Worm (Caenorhabditis elegans) whole organism, L4 larva: ENCODE data around the gene sox-3.

Source experiments
- D1046.2 ChIP-seq: fragments of 200-800 bp; sonication (Bioruptor generic); IDR thresholded peaks from 2 replicates; pipeline ENCODE4 v1.3.6; 2022; ENCODE audit warnings: missing genetic modification characterization, missing compliant biosample characterization
- F49E8.2 ChIP-seq: sonication (generic microtip); optimal IDR thresholded peaks from 2 replicates; lab custom pipeline; 2016; ENCODE audit warnings: missing compliant biosample characterization, mild to moderate bottlenecking, missing genetic modification characterization, borderline replicate concordance
- T26A8.4 ChIP-seq: fragments of 200-800 bp; sonication (Bioruptor generic); IDR thresholded peaks from 2 replicates; pipeline ENCODE4 v1.3.6; 2022; ENCODE audit warnings: missing genetic modification characterization, missing compliant biosample characterization
- Y5F2A.4 ChIP-seq: fragments of 200-800 bp; sonication (Bioruptor generic); optimal IDR thresholded peaks from 2 replicates; lab custom pipeline; 2018; ENCODE audit warnings: mild to moderate bottlenecking, missing genetic modification characterization, missing compliant biosample characterization
- aha-1 ChIP-seq: fragments of 150-350 bp; peaks from one replicate; lab custom pipeline; 2014; ENCODE audit warnings: missing biosample characterization, missing genetic modification characterization
- aly-2 ChIP-seq: sonication (generic microtip); optimal IDR thresholded peaks from 2 replicates; lab custom pipeline; 2018; ENCODE audit warnings: missing biosample characterization, missing genetic modification characterization
- arid-1 ChIP-seq: fragments of 200-800 bp; sonication (Bioruptor generic); conservative IDR thresholded peaks from 2 replicates; pipeline ENCODE4 v1.3.6; 2022; ENCODE audit warnings: missing genetic modification reagents, missing genetic modification characterization, missing compliant biosample characterization
- ceh-20 ChIP-seq: fragments of 200-800 bp; sonication (Bioruptor generic); IDR thresholded peaks from 2 replicates; pipeline ENCODE4 v1.3.6; 2022; ENCODE audit warnings: missing genetic modification reagents, missing genetic modification characterization, missing compliant biosample characterization
- ceh-44 ChIP-seq: fragments of 200-800 bp; sonication (Bioruptor generic); IDR thresholded peaks from 2 replicates; pipeline ENCODE4 v1.3.6; 2022; ENCODE audit warnings: missing genetic modification reagents, missing genetic modification characterization, missing compliant biosample characterization
- ceh-82 ChIP-seq: sonication (generic microtip); optimal IDR thresholded peaks from 2 replicates; lab custom pipeline; 2017; ENCODE audit warnings: missing biosample characterization, missing genetic modification characterization
- ces-1 ChIP-seq: fragments of 150-350 bp; sonication (generic microtip); optimal IDR thresholded peaks from 4 replicates; lab custom pipeline; 2014; ENCODE audit warnings: missing biosample characterization, missing genetic modification reagents, missing genetic modification characterization
- daf-12 ChIP-seq: fragments of 150-350 bp; optimal IDR thresholded peaks from 2 replicates; lab custom pipeline; 2014; ENCODE audit warnings: missing biosample characterization, missing genetic modification reagents, missing genetic modification characterization
- daf-16 ChIP-seq, 3 experiments: sonication (generic microtip); optimal IDR thresholded peaks; 2 replicates each; lab custom pipeline; 2016 to 2017; ENCODE audit warnings: missing genetic modification characterization in 3 of 3, missing genetic modification reagents in 3 of 3, mild to moderate bottlenecking in 2 of 3, missing compliant biosample characterization in 2 of 3, missing biosample characterization in 1 of 3, moderate library complexity in 1 of 3
- daf-19 ChIP-seq: fragments of 200-800 bp; sonication (Bioruptor generic); conservative IDR thresholded peaks from 2 replicates; pipeline ENCODE4 v1.3.6; 2022; ENCODE audit warnings: missing genetic modification characterization, missing compliant biosample characterization
- dmd-6 ChIP-seq: fragments of 200-800 bp; sonication (Bioruptor generic); IDR thresholded peaks from 2 replicates; pipeline ENCODE4 v1.3.6; 2022; ENCODE audit warnings: missing genetic modification reagents, missing genetic modification characterization, missing compliant biosample characterization
- dmd-8 ChIP-seq: fragments of 200-800 bp; sonication (Bioruptor generic); IDR thresholded peaks from 2 replicates; pipeline ENCODE4 v1.3.6; 2022; ENCODE audit warnings: missing genetic modification characterization, missing compliant biosample characterization
- dmd-9 ChIP-seq: fragments of 200-800 bp; sonication (Bioruptor generic); IDR thresholded peaks from 2 replicates; pipeline ENCODE4 v1.3.6; 2022; ENCODE audit warnings: missing genetic modification reagents, missing genetic modification characterization, missing compliant biosample characterization
- dpl-1 ChIP-seq: fragments of 150-350 bp; optimal IDR thresholded peaks from 2 replicates; lab custom pipeline; 2014; ENCODE audit warnings: missing biosample characterization, missing genetic modification reagents, missing genetic modification characterization
- duxl-1 ChIP-seq: sonication (generic microtip); optimal IDR thresholded peaks from 2 replicates; lab custom pipeline; 2016; ENCODE audit warnings: mild to moderate bottlenecking, missing genetic modification characterization, moderate library complexity, missing compliant biosample characterization; ENCODE audit not compliant: poor library complexity
- dve-1 ChIP-seq: sonication (generic microtip); optimal IDR thresholded peaks from 2 replicates; lab custom pipeline; 2017; ENCODE audit warnings: antibody characterized with exemption, mild to moderate bottlenecking, missing genetic modification characterization, missing compliant biosample characterization; ENCODE audit not compliant: insufficient read depth
- egl-43 ChIP-seq: fragments of 200-800 bp; sonication (Bioruptor generic); IDR thresholded peaks from 2 replicates; pipeline ENCODE4 v1.3.6; 2022; ENCODE audit warnings: missing genetic modification reagents, missing genetic modification characterization, missing compliant biosample characterization
- fkh-10 ChIP-seq: fragments of 150-350 bp; optimal IDR thresholded peaks from 2 replicates; lab custom pipeline; 2014; ENCODE audit warnings: missing biosample characterization, missing genetic modification reagents, missing genetic modification characterization
- hif-1 ChIP-seq, 2 experiments: sonication (generic microtip); optimal IDR thresholded peaks; 2 replicates each; lab custom pipeline; 2016 to 2017; ENCODE audit warnings: missing compliant biosample characterization in 2 of 2, missing genetic modification characterization in 2 of 2, missing genetic modification reagents in 2 of 2, missing genotype in 2 of 2, mild to moderate bottlenecking in 1 of 2
- hlh-30 ChIP-seq: sonication (generic microtip); optimal IDR thresholded peaks from 2 replicates; lab custom pipeline; 2017; ENCODE audit warnings: antibody characterized with exemption, mild to moderate bottlenecking, missing genetic modification characterization, missing compliant biosample characterization; ENCODE audit not compliant: insufficient read depth
- hmg-1.1 ChIP-seq: fragments of 200-800 bp; sonication (Bioruptor generic); IDR thresholded peaks from 2 replicates; pipeline ENCODE4 v1.3.6; 2022; ENCODE audit warnings: missing genetic modification reagents, missing genetic modification characterization, missing compliant biosample characterization
- lir-3 ChIP-seq: sonication (generic microtip); optimal IDR thresholded peaks from 2 replicates; lab custom pipeline; 2016; ENCODE audit warnings: mild to moderate bottlenecking, missing genetic modification characterization, missing compliant biosample characterization
- mxl-2 ChIP-seq: fragments of 200-800 bp; sonication (Bioruptor generic); conservative IDR thresholded peaks from 2 replicates; pipeline ENCODE4 v1.3.6; 2022; ENCODE audit warnings: missing genetic modification reagents, missing genetic modification characterization, missing compliant biosample characterization
- mxl-3 ChIP-seq: fragments of 200-800 bp; sonication (Bioruptor generic); optimal IDR thresholded peaks from 2 replicates; lab custom pipeline; 2018; ENCODE audit warnings: mild to moderate bottlenecking, missing genetic modification characterization, missing compliant biosample characterization
- nhr-102 ChIP-seq: sonication (generic microtip); optimal IDR thresholded peaks from 2 replicates; lab custom pipeline; 2016; ENCODE audit warnings: mild to moderate bottlenecking, missing genetic modification characterization, moderate library complexity, missing compliant biosample characterization
- nhr-28 ChIP-seq: fragments of 150-350 bp; optimal IDR thresholded peaks from 2 replicates; lab custom pipeline; 2014; ENCODE audit warnings: missing biosample characterization, missing genetic modification characterization
- nhr-77 ChIP-seq: fragments of 150-350 bp; optimal IDR thresholded peaks from 2 replicates; lab custom pipeline; 2014; ENCODE audit warnings: missing biosample characterization, missing genetic modification characterization
- pqm-1 ChIP-seq: sonication (generic microtip); optimal IDR thresholded peaks from 2 replicates; lab custom pipeline; 2017; ENCODE audit warnings: missing biosample characterization, missing genetic modification characterization
- saeg-2 ChIP-seq: fragments of 200-800 bp; sonication (Bioruptor generic); IDR thresholded peaks from 2 replicates; pipeline ENCODE4 v1.3.6; 2022; ENCODE audit warnings: missing genetic modification reagents, missing genetic modification characterization, missing compliant biosample characterization
- tra-1 ChIP-seq: fragments of 200-800 bp; sonication (Bioruptor generic); IDR thresholded peaks from 2 replicates; pipeline ENCODE4 v1.3.6; 2022; ENCODE audit warnings: missing genetic modification reagents, missing genetic modification characterization, missing compliant biosample characterization
- unc-62 ChIP-seq, 3 experiments: fragments of 150-350 bp in 1 of 3; sonication (generic microtip); optimal IDR thresholded peaks in 2 of 3; peaks in 1 of 3; 1 replicate in 1 of 3; 2 replicates in 2 of 3; lab custom pipeline; 2014 to 2017; ENCODE audit warnings: missing biosample characterization in 3 of 3, missing genetic modification characterization in 3 of 3, missing genetic modification reagents in 3 of 3, missing genotype in 1 of 3
- vab-7 ChIP-seq: fragments of 200-800 bp; sonication (Bioruptor generic); IDR thresholded peaks from 2 replicates; pipeline ENCODE4 v1.3.6; 2022; ENCODE audit warnings: missing genetic modification reagents, missing genetic modification characterization, missing compliant biosample characterization
- zip-11 ChIP-seq: fragments of 200-800 bp; sonication (Bioruptor generic); IDR thresholded peaks from 2 replicates; pipeline ENCODE4 v1.3.6; 2022; ENCODE audit warnings: missing genetic modification characterization, missing compliant biosample characterization
- ztf-7 ChIP-seq: fragments of 150-350 bp; optimal IDR thresholded peaks from 2 replicates; lab custom pipeline; 2014; ENCODE audit warnings: missing biosample characterization, missing genetic modification characterization

The sox-3 gene

ce11 chrX:14706698-14707285 lies 14.0 kb upstream of the sox-3 start, which contains the start of gene tmem-184 (continued):
- TF ChIP-seq hif-1 (tag; optimal IDR thresholded peaks at IDR 0.05; lab: Kevin White, UChicago): peak in 1 of 2 experiments; percentile 20
- peak; percentile 97 for TF ChIP-seq dmd-6 (GFP tag; lab: Robert Waterston, UW)

ce11 chrX:14704933-14705332 lies 12.1 kb upstream of the sox-3 start:
- TF ChIP-seq aha-1 (tag; lab: Kevin White, UChicago) (peak; percentile 28), egl-43 (GFP tag; lab: Robert Waterston, UW) (peak; percentile 14; the same call in 1 of the 2 replicates), ceh-20 (GFP tag; lab: Robert Waterston, UW) (no peak), nhr-77 (tag; lab: Kevin White, UChicago) (no peak)
- TF ChIP-seq, all 104 proteins: peak for 2

- TF ChIP-seq dmd-9 (no peak), aha-1 (tag; lab: Kevin White, UChicago) (peak; percentile 38), vab-7 (GFP tag; lab: Robert Waterston, UW) (no peak), ceh-44 (no peak), hmg-1.1 (GFP tag; lab: Robert Waterston, UW) (no peak), T26A8.4 (GFP tag; lab: Robert Waterston, UW) (no peak), nhr-28 (tag; lab: Kevin White, UChicago) (no peak), F49E8.2 (tag; lab: Kevin White, UChicago) (no peak), egl-43 (GFP tag; lab: Robert Waterston, UW) (0 out of 2 replicates have a peak, but pooled peaks have one; percentile 32), ces-1 (no peak), tra-1 (GFP tag; lab: Robert Waterston, UW) (no peak), mxl-3 (no peak), arid-1 (GFP tag; lab: Robert Waterston, UW) (no peak), daf-12 (tag; lab: Kevin White, UChicago) (no peak)
Observed at ce11 chrX:14701490-14701889, 8.7 kb upstream of the sox-3 start, which contains the start of gene F40E10.5. F40E10.5 (plus strand) TSS chrX:14701790.

ce11 chrX:14699866-14700265 lies 7.1 kb upstream of the sox-3 start, which contains the start of gene hch-1:
hch-1 (minus strand) TSS chrX:14699977.
- TF ChIP-seq nhr-28 (tag; lab: Kevin White, UChicago) (no peak), nhr-102 (no peak), unc-62 (GFP tag; optimal IDR thresholded peaks at IDR 0.05 in 1 of 2; lab: Kevin White, UChicago) (peak in 1 of 2 experiments; percentile 80), unc-62 (tag; optimal IDR thresholded peaks at IDR 0.05; lab: Kevin White, UChicago) (no peak), daf-19 (GFP tag; lab: Robert Waterston, UW) (no peak), lir-3 (no peak), dmd-8 (GFP tag; lab: Robert Waterston, UW) (no peak), saeg-2 (GFP tag; lab: Robert Waterston, UW) (no peak), dve-1 (no peak), hlh-30 (tag; lab: Kevin White, UChicago) (no peak)

ce11 chrX:14695892-14696291 lies 3.1 kb upstream of the sox-3 start:
- TF ChIP-seq daf-16 (GFP tag; optimal IDR thresholded peaks at IDR 0.05; lab: Kevin White, UChicago) (no peak), daf-16 (tag; optimal IDR thresholded peaks at IDR 0.05; lab: Kevin White, UChicago) (no peak), daf-19 (GFP tag; lab: Robert Waterston, UW) (no peak), ceh-82 (tag; lab: Kevin White, UChicago) (no peak), duxl-1 (tag; lab: Kevin White, UChicago) (no peak), fkh-10 (GFP tag; lab: Kevin White, UChicago) (no peak), Y5F2A.4 (GFP tag; lab: Kevin White, UChicago) (no peak), D1046.2 (GFP tag; lab: Robert Waterston, UW) (no peak), zip-11 (GFP tag; lab: Robert Waterston, UW) (no peak), dpl-1 (GFP tag; lab: Kevin White, UChicago) (no peak), aly-2 (no peak), dve-1 (no peak), ztf-7 (tag; lab: Kevin White, UChicago) (no peak), mxl-2 (GFP tag; lab: Robert Waterston, UW) (no peak), pqm-1 (tag; lab: Kevin White, UChicago) (no peak)
- TF ChIP-seq, all 104 proteins: peak for 0
